Fruit fly (Drosophila melanogaster) whole organism, embryonic: ENCODE measurements around the gene CG12768.

Experiments used
- Atf3 ChIP-seq: fragments of 200-800 bp; sonication (Bioruptor generic); optimal IDR thresholded peaks from 3 replicates; lab custom pipeline; 2016; ENCODE audit warnings: missing biosample characterization, missing genetic modification characterization
- B-H2 ChIP-seq: fragments of 200-800 bp; sonication (Bioruptor generic); optimal IDR thresholded peaks from 2 replicates; lab custom pipeline; 2018; ENCODE audit warnings: missing biosample characterization, mild to moderate bottlenecking, missing genetic modification characterization
- CG1024 ChIP-seq: fragments of 200-800 bp; sonication (Bioruptor generic); IDR thresholded peaks from 2 replicates; pipeline ENCODE4 v1.3.6; 2022; ENCODE audit warnings: missing biosample characterization, missing genetic modification characterization
- CG10654 ChIP-seq: fragments of 200-800 bp; sonication (Bioruptor generic); optimal IDR thresholded peaks from 2 replicates; lab custom pipeline; 2016; ENCODE audit warnings: missing biosample characterization, missing genetic modification characterization
- CG10959 ChIP-seq: fragments of 200-800 bp; sonication (Bioruptor generic); IDR thresholded peaks from 2 replicates; pipeline ENCODE4 v1.3.6; 2022; ENCODE audit warnings: missing biosample characterization, missing genetic modification characterization
- CG11093 ChIP-seq: fragments of 200-800 bp; sonication (Bioruptor generic); IDR thresholded peaks from 3 replicates; pipeline ENCODE4 v1.3.6; 2022; ENCODE audit warnings: missing biosample characterization, missing genetic modification characterization
- CG11456 ChIP-seq: fragments of 200-800 bp; sonication (Bioruptor generic); IDR thresholded peaks from 3 replicates; pipeline ENCODE4 v1.3.6; 2022; ENCODE audit warnings: missing biosample characterization, missing genetic modification characterization
- CG13894 ChIP-seq: fragments of 200-800 bp; sonication (Bioruptor generic); optimal IDR thresholded peaks from 3 replicates; lab custom pipeline; 2018; ENCODE audit warnings: missing biosample characterization, mild to moderate bottlenecking, missing genetic modification characterization, moderate library complexity
- CG1529 ChIP-seq: fragments of 200-800 bp; sonication (Bioruptor generic); optimal IDR thresholded peaks from 3 replicates; lab custom pipeline; 2018; ENCODE audit warnings: missing biosample characterization, missing genetic modification characterization
- CG16813 ChIP-seq: fragments of 200-800 bp; sonication (Bioruptor generic); IDR thresholded peaks from 3 replicates; pipeline ENCODE4 v1.3.6; 2022; ENCODE audit warnings: missing biosample characterization, missing genetic modification characterization; ENCODE audit not compliant: partially characterized antibody
- CG17568 ChIP-seq: fragments of 200-800 bp; sonication (Bioruptor generic); optimal IDR thresholded peaks from 2 replicates; lab custom pipeline; 2018; ENCODE audit warnings: missing biosample characterization, mild to moderate bottlenecking, missing genetic modification characterization, moderate library complexity
- CG1792 ChIP-seq: fragments of 200-800 bp; sonication (Bioruptor generic); optimal IDR thresholded peaks from 2 replicates; lab custom pipeline; 2016; ENCODE audit warnings: missing biosample characterization, missing genetic modification characterization
- CG2199 ChIP-seq: fragments of 200-800 bp; sonication (Bioruptor generic); IDR thresholded peaks from 3 replicates; pipeline ENCODE4 v1.3.6; 2022; ENCODE audit warnings: missing biosample characterization, missing genetic modification characterization
- CG2875 ChIP-seq: fragments of 200-800 bp; sonication (Bioruptor generic); optimal IDR thresholded peaks from 2 replicates; lab custom pipeline; 2017; ENCODE audit warnings: missing biosample characterization, mild to moderate bottlenecking, missing genetic modification characterization, missing genetic modification reagents
- CG30431 ChIP-seq: fragments of 200-800 bp; sonication (Bioruptor generic); optimal IDR thresholded peaks from 2 replicates; lab custom pipeline; 2017; ENCODE audit warnings: missing biosample characterization, missing genetic modification characterization
- CG3065 ChIP-seq: fragments of 200-800 bp; sonication (Bioruptor generic); optimal IDR thresholded peaks from 2 replicates; lab custom pipeline; 2016; ENCODE audit warnings: missing biosample characterization, missing genetic modification characterization
- CG34376 ChIP-seq: fragments of 200-800 bp; sonication (Bioruptor generic); optimal IDR thresholded peaks from 2 replicates; lab custom pipeline; 2018; ENCODE audit warnings: missing biosample characterization, mild to moderate bottlenecking, missing genetic modification characterization
- CG3726 ChIP-seq: fragments of 200-800 bp; sonication (Bioruptor generic); IDR thresholded peaks from 3 replicates; pipeline ENCODE4, ENCODE4 v1.3.6; 2022; ENCODE audit warnings: missing biosample characterization, missing genetic modification characterization
- CG3847 ChIP-seq: fragments of 200-800 bp; sonication (Bioruptor generic); IDR thresholded peaks from 2 replicates; pipeline ENCODE4 v1.3.6; 2022; ENCODE audit warnings: missing biosample characterization, missing genetic modification characterization
- CG4282 ChIP-seq: fragments of 200-800 bp; sonication (Bioruptor generic); optimal IDR thresholded peaks from 2 replicates; lab custom pipeline; 2016; ENCODE audit warnings: missing biosample characterization, missing genetic modification characterization
- CG43689 ChIP-seq: fragments of 200-800 bp; sonication (Bioruptor generic); IDR thresholded peaks from 2 replicates; pipeline ENCODE4 v1.3.6; 2022; ENCODE audit warnings: missing biosample characterization, missing genetic modification characterization
- CG6765 ChIP-seq: fragments of 200-800 bp; sonication (Bioruptor generic); optimal IDR thresholded peaks from 3 replicates; lab custom pipeline; 2017; ENCODE audit warnings: missing biosample characterization, mild to moderate bottlenecking, missing genetic modification characterization
- CG6854 ChIP-seq: fragments of 200-800 bp; sonication (Bioruptor generic); optimal IDR thresholded peaks from 3 replicates; lab custom pipeline; 2017; ENCODE audit warnings: missing biosample characterization, mild to moderate bottlenecking, missing genetic modification characterization
- CG8388 ChIP-seq: fragments of 200-800 bp; sonication (Bioruptor generic); optimal IDR thresholded peaks from 2 replicates; lab custom pipeline; 2019; ENCODE audit warnings: missing biosample characterization, mild to moderate bottlenecking, missing genetic modification characterization, moderate library complexity
- CTCF ChIP-seq: fragments of 200-800 bp; sonication (Bioruptor generic); optimal IDR thresholded peaks from 2 replicates; lab custom pipeline; 2017; ENCODE audit warnings: missing biosample characterization, mild to moderate bottlenecking, missing genetic modification characterization, moderate library complexity
- CkIIα-i1 ChIP-seq: fragments of 200-800 bp; sonication (Bioruptor generic); IDR thresholded peaks from 2 replicates; pipeline ENCODE4 v1.3.6; 2022; ENCODE audit warnings: missing biosample characterization, missing genetic modification characterization
- Dad ChIP-seq: fragments of 200-800 bp; sonication (Bioruptor generic); optimal IDR thresholded peaks from 3 replicates; lab custom pipeline; 2016; ENCODE audit warnings: missing biosample characterization, missing genetic modification characterization
- Dbx ChIP-seq: fragments of 200-800 bp; sonication (Bioruptor generic); IDR thresholded peaks from 3 replicates; pipeline ENCODE4 v1.3.6; 2022; ENCODE audit warnings: missing biosample characterization, missing genetic modification characterization
- Hr3 ChIP-seq: fragments of 200-800 bp; sonication (Bioruptor generic); optimal IDR thresholded peaks from 3 replicates; lab custom pipeline; 2016; ENCODE audit warnings: missing biosample characterization, missing genetic modification characterization
- Hr39 ChIP-seq: fragments of >200 bp; optimal IDR thresholded peaks from 2 replicates; lab custom pipeline; 2017
- Nf-YC ChIP-seq: fragments of 200-800 bp; optimal IDR thresholded peaks from 3 replicates; lab custom pipeline; 2019; ENCODE audit warnings: missing biosample characterization, mild to moderate bottlenecking, missing genetic modification characterization, moderate library complexity
- Scr ChIP-seq: fragments of 200-800 bp; sonication (Bioruptor generic); IDR thresholded peaks from 2 replicates; pipeline ENCODE4 v1.3.6; 2022; ENCODE audit warnings: missing biosample characterization, missing genetic modification characterization; ENCODE audit not compliant: partially characterized antibody
- ase ChIP-seq: fragments of 200-800 bp; sonication (Bioruptor generic); IDR thresholded peaks from 3 replicates; pipeline ENCODE4 v1.3.6; 2022; ENCODE audit warnings: missing biosample characterization, missing genetic modification characterization
- bbx ChIP-seq: fragments of 200-800 bp; sonication (Bioruptor generic); IDR thresholded peaks from 2 replicates; pipeline ENCODE4 v1.3.6; 2022; ENCODE audit warnings: missing biosample characterization, missing genetic modification characterization; ENCODE audit not compliant: partially characterized antibody
- cas ChIP-seq: fragments of 200-800 bp; sonication (Bioruptor generic); IDR thresholded peaks from 2 replicates; pipeline ENCODE4 v1.3.6; 2022; ENCODE audit warnings: missing biosample characterization, missing genetic modification characterization
- caup ChIP-seq: fragments of 200-800 bp; sonication (Bioruptor generic); optimal IDR thresholded peaks from 3 replicates; lab custom pipeline; 2017; ENCODE audit warnings: missing biosample characterization, mild to moderate bottlenecking, missing genetic modification characterization, moderate library complexity; ENCODE audit not compliant: severe bottlenecking
- croc ChIP-seq: fragments of 200-800 bp; sonication (Bioruptor generic); conservative IDR thresholded peaks from 3 replicates; pipeline ENCODE4 v1.3.6; 2022; ENCODE audit warnings: missing biosample characterization, missing genetic modification characterization
- eyg ChIP-seq: fragments of 200-800 bp; sonication (Bioruptor generic); optimal IDR thresholded peaks from 3 replicates; lab custom pipeline; 2016; ENCODE audit warnings: missing biosample characterization, missing genetic modification characterization
- fd102C ChIP-seq: fragments of 200-800 bp; sonication (Bioruptor generic); optimal IDR thresholded peaks from 2 replicates; lab custom pipeline; 2018; ENCODE audit warnings: missing biosample characterization, mild to moderate bottlenecking, missing genetic modification characterization, moderate library complexity
- fd96Cb ChIP-seq: fragments of 200-800 bp; sonication (Bioruptor generic); optimal IDR thresholded peaks from 2 replicates; lab custom pipeline; 2018; ENCODE audit warnings: missing biosample characterization, mild to moderate bottlenecking, missing genetic modification characterization, moderate library complexity
- h ChIP-seq: fragments of >200 bp; optimal IDR thresholded peaks from 2 replicates; lab custom pipeline; 2017
- ham ChIP-seq: fragments of 200-800 bp; sonication (Bioruptor generic); IDR thresholded peaks from 2 replicates; pipeline ENCODE4 v1.3.6; 2022; ENCODE audit warnings: missing biosample characterization, missing genetic modification characterization
- hbn ChIP-seq: fragments of 200-800 bp; sonication (Bioruptor generic); IDR thresholded peaks from 2 replicates; pipeline ENCODE4 v1.3.6; 2022; ENCODE audit warnings: missing biosample characterization, missing genetic modification characterization; ENCODE audit not compliant: partially characterized antibody
- inv ChIP-seq: fragments of 200-800 bp; sonication (Bioruptor generic); IDR thresholded peaks from 2 replicates; pipeline ENCODE4 v1.3.6; 2022; ENCODE audit warnings: missing biosample characterization, missing genetic modification characterization; ENCODE audit not compliant: partially characterized antibody
- jigr1 ChIP-seq: fragments of 200-800 bp; sonication (Bioruptor generic); IDR thresholded peaks from 3 replicates; pipeline ENCODE4 v1.3.6; 2022; ENCODE audit warnings: missing biosample characterization, missing genetic modification characterization
- jumu ChIP-seq: fragments of 200-800 bp; sonication (Bioruptor generic); optimal IDR thresholded peaks from 3 replicates; lab custom pipeline; 2016; ENCODE audit warnings: missing biosample characterization, missing genetic modification characterization
- onecut ChIP-seq: fragments of 200-800 bp; sonication (Bioruptor generic); IDR thresholded peaks from 2 replicates; pipeline ENCODE4 v1.3.6; 2022; ENCODE audit warnings: missing biosample characterization, missing genetic modification characterization
- p53 ChIP-seq: fragments of 200-800 bp; sonication (Bioruptor generic); optimal IDR thresholded peaks from 2 replicates; lab custom pipeline; 2016; ENCODE audit warnings: missing biosample characterization, missing genetic modification characterization
- pros ChIP-seq: fragments of 200-800 bp; sonication (Bioruptor generic); optimal IDR thresholded peaks from 3 replicates; lab custom pipeline; 2019; ENCODE audit warnings: missing biosample characterization, mild to moderate bottlenecking, missing genetic modification characterization, moderate library complexity
- row ChIP-seq: fragments of 200-800 bp; sonication (Bioruptor generic); IDR thresholded peaks from 3 replicates; pipeline ENCODE4 v1.3.6; 2022; ENCODE audit warnings: missing biosample characterization, missing genetic modification characterization
- sima ChIP-seq: fragments of 200-800 bp; sonication (Bioruptor generic); optimal IDR thresholded peaks from 2 replicates; lab custom pipeline; 2016; ENCODE audit warnings: missing biosample characterization, missing genetic modification characterization
- tin ChIP-seq: fragments of 200-800 bp; sonication (Bioruptor generic); optimal IDR thresholded peaks from 3 replicates; lab custom pipeline; 2016; ENCODE audit warnings: missing biosample characterization, missing genetic modification characterization
- vvl ChIP-seq: fragments of 200-800 bp; sonication (Bioruptor generic); IDR thresholded peaks from 2 replicates; pipeline ENCODE4 v1.3.6; 2022; ENCODE audit warnings: missing biosample characterization, missing genetic modification characterization

CG12768 gene

DNA sequence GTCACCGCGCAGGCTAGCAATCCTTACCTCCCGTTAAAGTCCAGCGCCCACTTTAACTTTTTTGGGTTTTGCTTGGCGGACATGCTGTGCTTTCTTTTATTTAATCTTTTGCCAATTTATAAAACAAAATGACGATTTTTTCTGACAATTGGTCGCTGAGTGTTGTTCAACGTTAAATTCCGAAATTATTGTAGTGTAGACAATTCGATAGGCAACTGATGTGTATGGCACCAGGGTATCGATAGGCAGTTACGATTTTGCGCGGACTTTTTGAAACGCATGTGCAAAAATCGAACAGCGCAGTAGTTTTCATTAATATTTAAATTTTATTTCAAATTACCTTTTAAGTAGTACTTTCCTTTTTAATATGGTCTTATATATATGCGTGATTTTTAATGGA is 42.2 kb upstream of the CG12768 start, which contains the start of gene EMC4 (continued):
- TF ChIP-seq CG16813 (peak; percentile 69; the same call in 2 of the 3 replicates), CG4282 (GFP tag; lab: Kevin White, UChicago) (no peak), CG10654 (GFP tag; lab: Kevin White, UChicago) (no peak), cas (no peak), CTCF (GFP tag; lab: Kevin White, UChicago) (peak; percentile 14), CG8388 (GFP tag; lab: Kevin White, UChicago) (no peak), tin (GFP tag; lab: Kevin White, UChicago) (peak; percentile 51), CG2199 (GFP tag; lab: Robert Waterston, UW) (peak; percentile 70; the same call in 1 of the 3 replicates), CG1024 (GFP tag; lab: Robert Waterston, UW) (no peak), jigr1 (GFP tag; lab: Robert Waterston, UW) (no peak), B-H2 (GFP tag; lab: Kevin White, UChicago) (peak; percentile 85), Dbx (GFP tag; lab: Robert Waterston, UW) (peak; percentile 71; the same call in 2 of the 3 replicates), CG3726 (GFP tag; lab: Robert Waterston, UW) (no peak), p53 (GFP tag; lab: Kevin White, UChicago) (no peak), CG3065 (GFP tag; lab: Kevin White, UChicago) (no peak), CG6854 (GFP tag; lab: Kevin White, UChicago) (peak; percentile 4), CG30431 (GFP tag; lab: Kevin White, UChicago) (no peak), h (lab: Kevin White, UChicago) (no peak), sima (GFP tag; lab: Kevin White, UChicago) (no peak), CG1792 (GFP tag; lab: Kevin White, UChicago) (no peak), Scr (GFP tag; lab: Robert Waterston, UW) (peak; percentile 65), CG17568 (GFP tag; lab: Kevin White, UChicago) (peak; percentile 8), CG34376 (GFP tag; lab: Kevin White, UChicago) (peak; percentile 53), bbx (peak; percentile 76), ase (GFP tag; lab: Robert Waterston, UW) (no peak), CG10959 (GFP tag; lab: Robert Waterston, UW) (no peak), CG2875 (no peak), inv (GFP tag; lab: Robert Waterston, UW) (peak; percentile 41; the same call in 1 of the 2 replicates), CG13894 (tag; lab: Kevin White, UChicago) (peak; percentile 38), CG3847 (GFP tag; lab: Robert Waterston, UW) (peak; percentile 76), Atf3 (GFP tag; lab: Kevin White, UChicago) (no peak), CG43689 (GFP tag; lab: Robert Waterston, UW) (no peak), jumu (GFP tag; lab: Kevin White, UChicago) (peak; percentile 23), Nf-YC (tag; lab: Kevin White, UChicago) (peak; percentile 57), eyg (GFP tag; lab: Kevin White, UChicago) (peak; percentile 8), onecut (peak; percentile 35), Dad (peak; percentile 56), croc (GFP tag; lab: Robert Waterston, UW) (no peak), hbn (peak; percentile 42; the same call in 1 of the 2 replicates), ham (GFP tag; lab: Robert Waterston, UW) (no peak), CG11456 (GFP tag; lab: Robert Waterston, UW) (peak; percentile 36; the same call in 2 of the 3 replicates), CkIIα-i1 (GFP tag; lab: Robert Waterston, UW) (no peak), CG6765 (GFP tag; lab: Kevin White, UChicago) (no peak), row (GFP tag; lab: Robert Waterston, UW) (peak; percentile 30; the same call in 1 of the 3 replicates), CG11093 (GFP tag; lab: Robert Waterston, UW) (no peak), Hr3 (GFP tag; lab: Kevin White, UChicago) (peak; percentile 28), Hr39 (lab: Kevin White, UChicago) (no peak), fd96Cb (tag; lab: Kevin White, UChicago) (no peak), caup (GFP tag; lab: Kevin White, UChicago) (peak; percentile 63), pros (GFP tag; lab: Kevin White, UChicago) (no peak), vvl (GFP tag; lab: Robert Waterston, UW) (peak; percentile 74), CG1529 (GFP tag; lab: Kevin White, UChicago) (no peak), fd102C (GFP tag; lab: Kevin White, UChicago) (no peak)
